Fruit fly (Drosophila melanogaster) whole organism, embryonic: ENCODE data around the gene drongo.

Experiments
- ATbp ChIP-seq: fragments of 200-800 bp; sonication (Bioruptor generic); optimal IDR thresholded peaks from 2 replicates; lab custom pipeline; 2017; ENCODE audit warnings: missing biosample characterization, mild to moderate bottlenecking, missing genetic modification characterization, missing genetic modification reagents
- Aef1 ChIP-seq: fragments of 200-800 bp; sonication (Bioruptor generic); IDR thresholded peaks from 3 replicates; pipeline ENCODE4 v1.3.6; 2022; ENCODE audit warnings: missing biosample characterization, missing genetic modification characterization
- Asciz ChIP-seq: fragments of 200-800 bp; sonication (Bioruptor generic); optimal IDR thresholded peaks from 2 replicates; lab custom pipeline; 2017; ENCODE audit warnings: missing biosample characterization, mild to moderate bottlenecking, missing genetic modification characterization, missing genetic modification reagents
- B-H2 ChIP-seq: fragments of 200-800 bp; sonication (Bioruptor generic); optimal IDR thresholded peaks from 2 replicates; lab custom pipeline; 2018; ENCODE audit warnings: missing biosample characterization, mild to moderate bottlenecking, missing genetic modification characterization
- BEAF-32 ChIP-seq: fragments of 200-800 bp; sonication (Bioruptor generic); optimal IDR thresholded peaks from 3 replicates; lab custom pipeline; 2017; ENCODE audit warnings: missing biosample characterization, missing genetic modification characterization, mild to moderate bottlenecking, moderate library complexity, missing genetic modification reagents
- Blimp-1 ChIP-seq: fragments of 200-800 bp; sonication (Bioruptor generic); optimal IDR thresholded peaks from 3 replicates; lab custom pipeline; 2018; ENCODE audit warnings: missing biosample characterization, missing genetic modification characterization, mild to moderate bottlenecking, moderate library complexity, missing genetic modification reagents
- CG10321 ChIP-seq: fragments of 200-800 bp; sonication (Bioruptor generic); IDR thresholded peaks from 2 replicates; pipeline ENCODE4 v1.3.6; 2022; ENCODE audit warnings: missing biosample characterization, missing genetic modification characterization
- CG11093 ChIP-seq: fragments of 200-800 bp; sonication (Bioruptor generic); IDR thresholded peaks from 3 replicates; pipeline ENCODE4 v1.3.6; 2022; ENCODE audit warnings: missing biosample characterization, missing genetic modification characterization
- CG11247 ChIP-seq: fragments of 200-800 bp; sonication (Bioruptor generic); IDR thresholded peaks from 2 replicates; pipeline ENCODE4 v1.3.6; 2022; ENCODE audit warnings: missing biosample characterization, missing genetic modification characterization
- CG11560 ChIP-seq: fragments of 200-800 bp; sonication (Bioruptor generic); IDR thresholded peaks from 3 replicates; pipeline ENCODE4 v1.3.6; 2022; ENCODE audit warnings: missing biosample characterization, missing genetic modification characterization
- CG11696 ChIP-seq: fragments of 200-800 bp; sonication (Bioruptor generic); IDR thresholded peaks from 2 replicates; pipeline ENCODE4 v1.3.6; 2022; ENCODE audit warnings: missing biosample characterization, missing genetic modification characterization
- CG17328 ChIP-seq: fragments of 200-800 bp; sonication (Bioruptor generic); IDR thresholded peaks from 2 replicates; pipeline ENCODE4 v1.3.6; 2022; ENCODE audit warnings: missing biosample characterization, missing genetic modification characterization
- CG3838 ChIP-seq: fragments of 200-800 bp; sonication (Bioruptor generic); optimal IDR thresholded peaks from 3 replicates; lab custom pipeline; 2016; ENCODE audit warnings: missing biosample characterization, missing genetic modification characterization
- CG4854 ChIP-seq: fragments of 200-800 bp; sonication (Bioruptor generic); optimal IDR thresholded peaks from 2 replicates; lab custom pipeline; 2016; ENCODE audit warnings: missing biosample characterization, missing genetic modification characterization, inconsistent platforms
- CG6813 ChIP-seq: fragments of 200-800 bp; sonication (Bioruptor generic); optimal IDR thresholded peaks from 2 replicates; lab custom pipeline; 2017; ENCODE audit warnings: missing biosample characterization, missing genetic modification characterization, mild to moderate bottlenecking, moderate library complexity, missing genetic modification reagents
- CG8290 ChIP-seq, 3 experiments: fragments of 200-800 bp; sonication (Bioruptor generic); optimal IDR thresholded peaks; 2 replicates each; lab custom pipeline; 2016 to 2019; ENCODE audit warnings: missing biosample characterization in 3 of 3, missing genetic modification characterization in 3 of 3, mild to moderate bottlenecking in 2 of 3, moderate library complexity in 1 of 3
- CG9797 ChIP-seq: fragments of 200-800 bp; sonication (Bioruptor generic); optimal IDR thresholded peaks from 3 replicates; lab custom pipeline; 2018; ENCODE audit warnings: missing biosample characterization, mild to moderate bottlenecking, missing genetic modification characterization
- CG9876 ChIP-seq: fragments of 200-800 bp; sonication (Bioruptor generic); optimal IDR thresholded peaks from 2 replicates; lab custom pipeline; 2016; ENCODE audit warnings: missing biosample characterization, missing genetic modification characterization
- CG9932 ChIP-seq: fragments of 200-800 bp; sonication (Bioruptor generic); IDR thresholded peaks from 2 replicates; pipeline ENCODE4 v1.3.6; 2022; ENCODE audit warnings: missing biosample characterization, missing genetic modification characterization
- Camta ChIP-seq: fragments of 200-800 bp; sonication (Bioruptor generic); optimal IDR thresholded peaks from 2 replicates; lab custom pipeline; 2016; ENCODE audit warnings: missing biosample characterization, missing genetic modification characterization
- Dip3 ChIP-seq: fragments of 200-800 bp; sonication (Bioruptor generic); optimal IDR thresholded peaks from 3 replicates; lab custom pipeline; 2016; ENCODE audit warnings: missing biosample characterization, missing genetic modification characterization
- ERR ChIP-seq: fragments of 200-800 bp; sonication (Bioruptor generic); optimal IDR thresholded peaks from 2 replicates; lab custom pipeline; 2016; ENCODE audit warnings: missing biosample characterization, missing genetic modification characterization
- H2.0 ChIP-seq: fragments of 200-800 bp; sonication (Bioruptor generic); IDR thresholded peaks from 2 replicates; pipeline ENCODE4 v1.3.6; 2022; ENCODE audit warnings: missing biosample characterization, missing genetic modification characterization
- Hsf ChIP-seq: fragments of 200-800 bp; sonication (Bioruptor generic); optimal IDR thresholded peaks from 3 replicates; lab custom pipeline; 2016; ENCODE audit warnings: missing biosample characterization, missing genetic modification characterization
- MESR4 ChIP-seq: fragments of 200-800 bp; sonication (Bioruptor generic); optimal IDR thresholded peaks from 2 replicates; lab custom pipeline; 2018; ENCODE audit warnings: missing biosample characterization, mild to moderate bottlenecking, missing genetic modification characterization, moderate library complexity
- Oaz ChIP-seq: fragments of 200-800 bp; sonication (Bioruptor generic); IDR thresholded peaks from 2 replicates; pipeline ENCODE4 v1.3.6; 2022; ENCODE audit warnings: missing biosample characterization, missing genetic modification characterization
- Optix ChIP-seq: fragments of 200-800 bp; sonication (Bioruptor generic); IDR thresholded peaks from 3 replicates; pipeline ENCODE4 v1.3.6; 2022; ENCODE audit warnings: missing biosample characterization, missing genetic modification characterization
- PHDP ChIP-seq: fragments of 200-800 bp; sonication (Bioruptor generic); optimal IDR thresholded peaks from 3 replicates; lab custom pipeline; 2018; ENCODE audit warnings: missing biosample characterization, mild to moderate bottlenecking, missing genetic modification characterization, moderate library complexity
- Ravus ChIP-seq: fragments of 200-800 bp; sonication (Bioruptor generic); IDR thresholded peaks from 2 replicates; pipeline ENCODE4 v1.3.6; 2022; ENCODE audit warnings: missing biosample characterization, missing genetic modification characterization
- Xbp1 ChIP-seq: fragments of 200-800 bp; sonication (Bioruptor generic); optimal IDR thresholded peaks from 3 replicates; lab custom pipeline; 2016; ENCODE audit warnings: missing biosample characterization, mild to moderate bottlenecking, missing genetic modification characterization
- ac ChIP-seq: fragments of 200-800 bp; sonication (Bioruptor generic); optimal IDR thresholded peaks from 3 replicates; lab custom pipeline; 2017; ENCODE audit warnings: missing biosample characterization, mild to moderate bottlenecking, missing genetic modification characterization
- bowl ChIP-seq: fragments of 200-800 bp; sonication (Bioruptor generic); IDR thresholded peaks from 2 replicates; pipeline ENCODE4 v1.3.6; 2022; ENCODE audit warnings: missing biosample characterization, missing genetic modification characterization
- chm ChIP-seq: fragments of 200-800 bp; sonication (Bioruptor generic); IDR thresholded peaks from 2 replicates; pipeline ENCODE4 v1.3.6; 2022; ENCODE audit warnings: missing biosample characterization, missing genetic modification characterization
- ci ChIP-seq: fragments of 200-800 bp; sonication (Bioruptor generic); IDR thresholded peaks from 3 replicates; pipeline ENCODE4 v1.3.6; 2022; ENCODE audit warnings: missing biosample characterization, missing genetic modification characterization
- exex ChIP-seq: fragments of 200-800 bp; sonication (Bioruptor generic); optimal IDR thresholded peaks from 4 replicates; lab custom pipeline; 2018; ENCODE audit warnings: missing biosample characterization, mild to moderate bottlenecking, missing genetic modification characterization, moderate library complexity
- gcm2 ChIP-seq: fragments of 200-800 bp; sonication (Bioruptor generic); optimal IDR thresholded peaks from 2 replicates; lab custom pipeline; 2016; ENCODE audit warnings: missing biosample characterization, missing genetic modification characterization
- hkb ChIP-seq, 2 experiments: fragments of 200-800 bp in 1 of 2; fragments of >200 bp in 1 of 2; sonication (Bioruptor generic) in 1 of 2; IDR thresholded peaks in 1 of 2; optimal IDR thresholded peaks in 1 of 2; 2 replicates each; pipeline versions ENCODE4 v1.3.6 to Lab custom; 2017 to 2022; ENCODE audit warnings: missing biosample characterization in 1 of 2, missing genetic modification characterization in 1 of 2
- pnt ChIP-seq: fragments of 200-800 bp; sonication (Bioruptor generic); optimal IDR thresholded peaks from 3 replicates; lab custom pipeline; 2016; ENCODE audit warnings: missing biosample characterization, missing genetic modification characterization
- prd ChIP-seq, 3 experiments: fragments of >200 bp in 2 of 3; fragments of 200-800 bp in 1 of 3; sonication (Bioruptor generic) in 1 of 3; optimal IDR thresholded peaks in 2 of 3; IDR thresholded peaks in 1 of 3; 2 replicates in 2 of 3; 3 replicates in 1 of 3; pipeline versions ENCODE4 v1.3.6 to Lab custom; 2017 to 2022; ENCODE audit warnings: missing biosample characterization in 1 of 3, missing genetic modification characterization in 1 of 3
- ranshi ChIP-seq: fragments of 200-800 bp; sonication (Bioruptor generic); IDR thresholded peaks from 2 replicates; pipeline ENCODE4 v1.3.6; 2022; ENCODE audit warnings: missing biosample characterization, missing genetic modification characterization
- salm ChIP-seq: fragments of 200-800 bp; sonication (Bioruptor generic); optimal IDR thresholded peaks from 2 replicates; lab custom pipeline; 2018; ENCODE audit warnings: missing biosample characterization, mild to moderate bottlenecking, missing genetic modification characterization
- sima ChIP-seq: fragments of 200-800 bp; sonication (Bioruptor generic); optimal IDR thresholded peaks from 2 replicates; lab custom pipeline; 2016; ENCODE audit warnings: missing biosample characterization, missing genetic modification characterization
- ssp ChIP-seq: fragments of 200-800 bp; sonication (Bioruptor generic); IDR thresholded peaks from 2 replicates; pipeline ENCODE4 v1.3.6; 2022; ENCODE audit warnings: missing biosample characterization, missing genetic modification characterization
- tgo ChIP-seq: fragments of 200-800 bp; sonication (Bioruptor generic); IDR thresholded peaks from 3 replicates; pipeline ENCODE4 v1.3.6; 2022; ENCODE audit warnings: missing biosample characterization, missing genetic modification characterization
- usp ChIP-seq: fragments of >200 bp; optimal IDR thresholded peaks from 2 replicates; lab custom pipeline; 2017; ENCODE audit warnings: missing biosample characterization, missing genetic modification characterization
- zen ChIP-seq: fragments of 200-800 bp; sonication (Bioruptor generic); optimal IDR thresholded peaks from 3 replicates; lab custom pipeline; 2018; ENCODE audit warnings: missing biosample characterization, mild to moderate bottlenecking, missing genetic modification characterization, moderate library complexity
- zfh2 ChIP-seq: fragments of 200-800 bp; sonication (Bioruptor generic); optimal IDR thresholded peaks from 2 replicates; lab custom pipeline; 2016; ENCODE audit warnings: missing biosample characterization, missing genetic modification characterization

Gene drongo

dm6 chr2L:859897-860296 is 9.0 kb upstream of the drongo start, which contains the start of gene CG13950 (continued):
- TF ChIP-seq zen (no peak), Xbp1 (GFP tag; lab: Kevin White, UChicago) (no peak)

dm6 chr2L:857897-858517 is 7.1 kb upstream of the drongo start:
- TF ChIP-seq Blimp-1 (GFP tag; lab: Kevin White, UChicago) (peak; percentile 55), CG3838 (no peak), CG8290 (GFP tag; optimal IDR thresholded peaks at IDR 0.05; lab: Kevin White, UChicago) (peak; percentile 30), CG8290 (tag; optimal IDR thresholded peaks at IDR 0.05; lab: Kevin White, UChicago) (peak in 1 of 2 experiments; percentile 57), hkb (optimal IDR thresholded peaks at IDR 0.05; lab: Kevin White, UChicago) (no peak), hkb (GFP tag; IDR thresholded peaks at IDR 0.05; lab: Robert Waterston, UW) (peak; percentile 75), CG9797 (no peak), CG6813 (GFP tag; lab: Kevin White, UChicago) (peak; percentile 41), ssp (GFP tag; lab: Robert Waterston, UW) (0 out of 2 replicates have a peak, but pooled peaks have one; percentile 12), exex (tag; lab: Kevin White, UChicago) (peak; percentile 43), ac (GFP tag; lab: Kevin White, UChicago) (no peak), ranshi (GFP tag; lab: Robert Waterston, UW) (peak; percentile 38; the same call in 1 of the 2 replicates), CG11247 (0 out of 2 replicates have a peak, but pooled peaks have one; percentile 26), Asciz (GFP tag; lab: Kevin White, UChicago) (peak; percentile 45), chm (no peak), zfh2 (GFP tag; lab: Kevin White, UChicago) (no peak), CG11093 (peak; percentile 50; the same call in 2 of the 3 replicates), CG9876 (GFP tag; lab: Kevin White, UChicago) (no peak), CG11560 (tag; lab: Robert Waterston, UW) (no peak), H2.0 (GFP tag; lab: Robert Waterston, UW) (peak; percentile 41; the same call in 1 of the 2 replicates), Dip3 (GFP tag; lab: Kevin White, UChicago) (peak; percentile 11), Oaz (GFP tag; lab: Robert Waterston, UW) (peak; percentile 42; the same call in 1 of the 2 replicates), Aef1 (peak; percentile 57; the same call in 2 of the 3 replicates), Hsf (GFP tag; lab: Kevin White, UChicago) (peak; percentile 53), BEAF-32 (GFP tag; lab: Kevin White, UChicago) (no peak), ERR (no peak), usp (GFP tag; lab: Kevin White, UChicago) (no peak), CG11696 (GFP tag; lab: Robert Waterston, UW) (no peak), bowl (no peak), PHDP (tag; lab: Kevin White, UChicago) (peak; percentile 63), Optix (GFP tag; lab: Robert Waterston, UW) (peak; percentile 53; the same call in 2 of the 3 replicates), Camta (GFP tag; lab: Kevin White, UChicago) (peak; percentile 44), gcm2 (GFP tag; lab: Kevin White, UChicago) (no peak), Ravus (GFP tag; lab: Robert Waterston, UW) (no peak), salm (tag; lab: Kevin White, UChicago) (peak; percentile 33), CG17328 (GFP tag; lab: Robert Waterston, UW) (peak; percentile 70), tgo (GFP tag; lab: Robert Waterston, UW) (peak; percentile 62), prd (optimal IDR thresholded peaks at IDR 0.05; lab: Kevin White, UChicago) (no peak), prd (GFP tag; IDR thresholded peaks at IDR 0.05; lab: Robert Waterston, UW) (peak; percentile 60; the same call in 2 of the 3 replicates), CG4854 (GFP tag; lab: Kevin White, UChicago) (no peak), CG10321 (no peak), CG9932 (GFP tag; lab: Robert Waterston, UW) (peak; percentile 58), MESR4 (GFP tag; lab: Kevin White, UChicago) (no peak), B-H2 (GFP tag; lab: Kevin White, UChicago) (no peak), ATbp (peak; percentile 69), sima (GFP tag; lab: Kevin White, UChicago) (no peak), pnt (GFP tag; lab: Kevin White, UChicago) (peak; percentile 55), ci (GFP tag; lab: Robert Waterston, UW) (peak; percentile 93)
